Fruit fly (Drosophila melanogaster) whole organism, wandering third instar larva: ENCODE results near the gene Cdc14.

Experiments used
- Abd-B ChIP-seq: fragments of >200 bp; optimal IDR thresholded peaks from 2 replicates; lab custom pipeline; 2017; ENCODE audit warnings: missing biosample characterization, missing genetic modification characterization
- CG32264 ChIP-seq: fragments of 200-800 bp; sonication (Bioruptor generic); optimal IDR thresholded peaks from 2 replicates; lab custom pipeline; 2016; ENCODE audit warnings: missing biosample characterization, missing genetic modification characterization
- CG9705 ChIP-seq: fragments of 200-800 bp; sonication (Bioruptor generic); optimal IDR thresholded peaks from 2 replicates; lab custom pipeline; 2018; ENCODE audit warnings: missing biosample characterization, mild to moderate bottlenecking, missing genetic modification characterization
- CrebA ChIP-seq: fragments of 200-800 bp; sonication (Bioruptor generic); optimal IDR thresholded peaks from 2 replicates; lab custom pipeline; 2016; ENCODE audit warnings: missing biosample characterization, mild to moderate bottlenecking, missing genetic modification characterization, borderline replicate concordance
- Dfd ChIP-seq: fragments of >200 bp; optimal IDR thresholded peaks from 2 replicates; lab custom pipeline; 2017; ENCODE audit warnings: missing biosample characterization, missing genetic modification characterization
- Dif ChIP-seq: fragments of 200-275, 200-300 bp; sonication (Bioruptor generic); optimal IDR thresholded peaks from 2 replicates; lab custom pipeline; 2018; ENCODE audit warnings: missing biosample characterization, missing genetic modification characterization; ENCODE audit not compliant: partially characterized antibody
- GATAd ChIP-seq: sonication (Bioruptor generic); optimal IDR thresholded peaks from 2 replicates; lab custom pipeline; 2016; ENCODE audit warnings: missing biosample characterization, missing genetic modification characterization
- HLH106 ChIP-seq: fragments of 200-800 bp; optimal IDR thresholded peaks from 3 replicates; lab custom pipeline; 2019; ENCODE audit warnings: missing biosample characterization, mild to moderate bottlenecking, missing genetic modification characterization, moderate library complexity
- Hnf4 ChIP-seq: fragments of 200-800 bp; sonication (Bioruptor generic); optimal IDR thresholded peaks from 2 replicates; lab custom pipeline; 2016; ENCODE audit warnings: missing biosample characterization, mild to moderate bottlenecking, missing genetic modification characterization
- Hr78 ChIP-seq: fragments of >200 bp; optimal IDR thresholded peaks from 2 replicates; lab custom pipeline; 2017; ENCODE audit warnings: missing biosample characterization, missing genetic modification characterization
- Hr83 ChIP-seq: fragments of 200-300 bp; sonication (Bioruptor generic); optimal IDR thresholded peaks from 2 replicates; lab custom pipeline; 2016; ENCODE audit warnings: missing biosample characterization, mild to moderate bottlenecking, missing genetic modification characterization, moderate library complexity; ENCODE audit not compliant: poor library complexity, severe bottlenecking
- Jra ChIP-seq: sonication (Bioruptor generic); optimal IDR thresholded peaks from 2 replicates; lab custom pipeline; 2016; ENCODE audit warnings: missing biosample characterization, missing genetic modification characterization
- Mio ChIP-seq: sonication (Bioruptor generic); optimal IDR thresholded peaks from 2 replicates; lab custom pipeline; 2016; ENCODE audit warnings: missing biosample characterization, missing genetic modification characterization
- Myc ChIP-seq: fragments of >200 bp; optimal IDR thresholded peaks from 2 replicates; lab custom pipeline; 2017
- N ChIP-seq: fragments of >200 bp; optimal IDR thresholded peaks from 2 replicates; lab custom pipeline; 2018; ENCODE audit warnings: missing biosample characterization, missing external identifiers, missing genetic modification characterization
- OdsH ChIP-seq: fragments of 200-800 bp; sonication (Bioruptor generic); optimal IDR thresholded peaks from 2 replicates; lab custom pipeline; 2016; ENCODE audit warnings: missing biosample characterization, mild to moderate bottlenecking, missing genetic modification characterization
- Rel ChIP-seq, 2 experiments: fragments of 200-800 bp; sonication (Bioruptor generic) in 1 of 2; optimal IDR thresholded peaks; 2 replicates in 1 of 2; 3 replicates in 1 of 2; lab custom pipeline; 2016 to 2019; ENCODE audit warnings: mild to moderate bottlenecking in 2 of 2, missing biosample characterization in 2 of 2, missing genetic modification characterization in 2 of 2, moderate library complexity in 1 of 2
- Sp1 ChIP-seq: fragments of 200-800 bp; sonication (Bioruptor generic); optimal IDR thresholded peaks from 3 replicates; lab custom pipeline; 2019; ENCODE audit warnings: missing biosample characterization, mild to moderate bottlenecking, missing genetic modification characterization, moderate library complexity
- Vsx2 ChIP-seq: fragments of 200-300, 225-300 bp; sonication (Bioruptor generic); optimal IDR thresholded peaks from 2 replicates; lab custom pipeline; 2018; ENCODE audit warnings: missing biosample characterization, missing genetic modification characterization; ENCODE audit not compliant: partially characterized antibody
- br ChIP-seq: fragments of 200-800 bp; sonication (Bioruptor generic); optimal IDR thresholded peaks from 2 replicates; lab custom pipeline; 2016; ENCODE audit warnings: missing biosample characterization, missing genetic modification characterization
- brk ChIP-seq: fragments of 200-800 bp; sonication (Bioruptor generic); optimal IDR thresholded peaks from 2 replicates; lab custom pipeline; 2016; ENCODE audit warnings: missing biosample characterization, mild to moderate bottlenecking, missing genetic modification characterization
- dl ChIP-seq, 2 experiments: fragments of 175-275, 200-275 bp in 1 of 2; fragments of 200-275 bp in 1 of 2; sonication (Bioruptor generic); optimal IDR thresholded peaks; lab custom pipeline; 2018; ENCODE audit warnings: mild to moderate bottlenecking in 2 of 2, missing biosample characterization in 2 of 2, missing genetic modification characterization in 2 of 2, moderate library complexity in 2 of 2; ENCODE audit not compliant: partially characterized antibody in 2 of 2, insufficient read depth in 1 of 2
- dmrt93B ChIP-seq: fragments of 200-800 bp; sonication (Bioruptor generic); optimal IDR thresholded peaks from 2 replicates; lab custom pipeline; 2018; ENCODE audit warnings: missing biosample characterization, mild to moderate bottlenecking, missing genetic modification characterization
- dsf ChIP-seq: sonication (Bioruptor generic); optimal IDR thresholded peaks from 2 replicates; lab custom pipeline; 2016; ENCODE audit warnings: missing biosample characterization, missing genetic modification characterization, borderline replicate concordance
- ey ChIP-seq: fragments of 200-800 bp; sonication (Bioruptor generic); optimal IDR thresholded peaks from 2 replicates; lab custom pipeline; 2016; ENCODE audit warnings: missing biosample characterization, missing genetic modification characterization
- foxo ChIP-seq, 2 experiments: fragments of 200-800 bp; sonication (Bioruptor generic); optimal IDR thresholded peaks; 2 replicates in 1 of 2; 3 replicates in 1 of 2; lab custom pipeline; 2016 to 2017; ENCODE audit warnings: missing biosample characterization in 2 of 2, missing genetic modification characterization in 2 of 2
- fru ChIP-seq: fragments of 200-800 bp; sonication (Bioruptor generic); optimal IDR thresholded peaks from 3 replicates; lab custom pipeline; 2016; ENCODE audit warnings: missing biosample characterization, mild to moderate bottlenecking, missing genetic modification characterization
- h ChIP-seq: fragments of 200-800 bp; sonication (Bioruptor generic); optimal IDR thresholded peaks from 3 replicates; lab custom pipeline; 2016; ENCODE audit warnings: missing biosample characterization, mild to moderate bottlenecking, missing genetic modification characterization
- jim ChIP-seq: fragments of 175-275, 200-325 bp; sonication (Bioruptor generic); optimal IDR thresholded peaks from 2 replicates; lab custom pipeline; 2016; ENCODE audit warnings: missing biosample characterization, mild to moderate bottlenecking, missing genetic modification characterization
- lola ChIP-seq: fragments of >200 bp; optimal IDR thresholded peaks from 2 replicates; lab custom pipeline; 2017; ENCODE audit warnings: missing biosample characterization, missing genetic modification characterization
- pan ChIP-seq: fragments of >200 bp; optimal IDR thresholded peaks from 2 replicates; lab custom pipeline; 2017
- psq ChIP-seq: fragments of 200-800 bp; sonication (Bioruptor generic); optimal IDR thresholded peaks from 3 replicates; lab custom pipeline; 2017; ENCODE audit warnings: missing biosample characterization, mild to moderate bottlenecking, missing genetic modification characterization, moderate library complexity
- rgr ChIP-seq: fragments of 200-800 bp; sonication (Bioruptor generic); optimal IDR thresholded peaks from 3 replicates; lab custom pipeline; 2016; ENCODE audit warnings: missing biosample characterization, mild to moderate bottlenecking, missing genetic modification characterization
- sage ChIP-seq: fragments of 200-800 bp; sonication (Bioruptor generic); optimal IDR thresholded peaks from 2 replicates; lab custom pipeline; 2016; ENCODE audit warnings: missing biosample characterization, mild to moderate bottlenecking, missing genetic modification characterization
- sv ChIP-seq: fragments of 200-800 bp; sonication (Bioruptor generic); optimal IDR thresholded peaks from 3 replicates; lab custom pipeline; 2016; ENCODE audit warnings: missing biosample characterization, missing genetic modification characterization
- tai ChIP-seq: sonication (Bioruptor generic); optimal IDR thresholded peaks from 2 replicates; lab custom pipeline; 2016; ENCODE audit warnings: missing biosample characterization, missing genetic modification characterization
- usp ChIP-seq: fragments of >200 bp; optimal IDR thresholded peaks from 2 replicates; lab custom pipeline; 2017; ENCODE audit warnings: missing biosample characterization, missing genetic modification characterization
- woc ChIP-seq: sonication (Bioruptor generic); optimal IDR thresholded peaks from 2 replicates; lab custom pipeline; 2016; ENCODE audit warnings: missing biosample characterization, mild to moderate bottlenecking, missing genetic modification characterization

The Cdc14 gene

DNA sequence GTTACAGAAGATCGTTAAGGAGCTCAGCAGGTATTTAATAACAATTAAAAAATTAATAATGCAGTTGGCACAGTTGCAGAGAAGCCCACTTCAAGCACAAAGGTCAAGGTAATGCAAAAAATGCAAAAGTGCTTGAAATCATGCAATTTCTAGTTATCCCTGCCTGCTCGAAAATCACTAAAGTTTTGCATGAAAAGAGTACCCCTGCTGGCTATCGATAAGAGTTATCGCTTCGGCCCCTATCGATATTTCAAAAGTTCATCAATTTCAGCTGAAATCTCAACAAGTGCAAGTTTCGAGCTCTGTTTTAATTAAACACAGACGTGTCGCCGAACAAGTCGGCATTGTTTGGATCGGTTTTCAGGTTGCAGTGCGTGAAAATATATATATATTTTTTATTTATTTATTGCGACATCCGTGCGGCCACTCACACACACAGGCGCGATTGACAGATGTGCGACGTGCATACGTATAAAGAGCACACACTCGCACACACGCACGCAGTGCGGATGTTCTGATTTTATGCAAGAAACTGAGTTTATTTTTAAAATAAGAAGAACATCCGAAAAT lies 10.9 kb upstream of the Cdc14 start:
- TF ChIP-seq psq (peak; percentile 22), foxo (GFP tag; optimal IDR thresholded peaks at IDR 0.05; lab: Kevin White, UChicago) (peak in 1 of 2 experiments; percentile 71), rgr (peak; percentile 52), Vsx2 (GFP tag; lab: Kevin White, UChicago) (peak; percentile 80), h (GFP tag; lab: Kevin White, UChicago) (peak; percentile 71), Abd-B (GFP tag; lab: Kevin White, UChicago) (no peak), usp (no peak), Mio (no peak), Rel (GFP tag; optimal IDR thresholded peaks at IDR 0.05; lab: Kevin White, UChicago) (no peak), Rel (tag; optimal IDR thresholded peaks at IDR 0.05; lab: Kevin White, UChicago) (peak; percentile 32), Myc (no peak), Hr83 (GFP tag; lab: Kevin White, UChicago) (peak; percentile 57), sv (peak; percentile 44), CG32264 (GFP tag; lab: Kevin White, UChicago) (no peak), N (no peak), br (GFP tag; lab: Kevin White, UChicago) (peak; percentile 22), GATAd (GFP tag; lab: Kevin White, UChicago) (no peak), jim (no peak), tai (GFP tag; lab: Kevin White, UChicago) (no peak), Dfd (GFP tag; lab: Kevin White, UChicago) (no peak), Hnf4 (GFP tag; lab: Kevin White, UChicago) (peak; percentile 60), dmrt93B (GFP tag; lab: Kevin White, UChicago) (no peak), lola (no peak), dsf (GFP tag; lab: Kevin White, UChicago) (no peak), Sp1 (peak; percentile 49), Hr78 (GFP tag; lab: Kevin White, UChicago) (no peak), OdsH (GFP tag; lab: Kevin White, UChicago) (no peak), ey (GFP tag; lab: Kevin White, UChicago) (peak; percentile 52), pan (lab: Kevin White, UChicago) (no peak), Dif (GFP tag; lab: Kevin White, UChicago) (peak; percentile 45), sage (GFP tag; lab: Kevin White, UChicago) (peak; percentile 61), dl (GFP tag; optimal IDR thresholded peaks at IDR 0.05; lab: Kevin White, UChicago; ENCODE audit: insufficient read depth in 1 of 2, partially characterized antibody in 2 of 2) (no peak), CrebA (GFP tag; lab: Kevin White, UChicago) (no peak), woc (GFP tag; lab: Kevin White, UChicago) (peak; percentile 42), brk (GFP tag; lab: Kevin White, UChicago) (no peak), Jra (GFP tag; lab: Kevin White, UChicago) (no peak), CG9705 (GFP tag; lab: Kevin White, UChicago) (no peak), HLH106 (peak; percentile 41), fru (GFP tag; lab: Kevin White, UChicago) (peak; percentile 51)

DNA sequence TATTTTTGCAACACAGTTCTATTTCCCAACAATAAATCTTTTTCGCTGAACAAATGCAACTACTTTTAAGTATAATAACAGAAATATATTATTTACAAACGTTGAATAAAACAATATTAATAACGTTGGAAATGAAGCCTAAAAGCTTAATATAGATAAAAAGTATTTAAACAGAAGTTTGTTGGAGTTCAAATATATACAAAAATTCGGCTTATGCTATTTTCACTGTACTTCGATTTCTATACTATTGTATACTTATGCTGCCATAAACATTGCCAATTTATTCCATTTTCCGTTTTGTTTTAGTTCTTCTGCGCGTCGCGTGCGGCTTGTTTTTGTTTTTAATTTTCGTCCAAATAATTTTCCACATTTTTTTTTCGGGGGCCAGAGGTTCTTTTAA lies 10.3 kb upstream of the Cdc14 start, which contains the start of gene CG7115:
Gene CG7115 (plus strand): TSS at position 301 of the 400 bp plus-strand sequence.
- TF ChIP-seq Dif (GFP tag; lab: Kevin White, UChicago), result no peak
- no peak for TF ChIP-seq Rel (GFP tag; optimal IDR thresholded peaks at IDR 0.05; lab: Kevin White, UChicago)
- no peak for TF ChIP-seq Rel (tag; optimal IDR thresholded peaks at IDR 0.05; lab: Kevin White, UChicago)
- TF ChIP-seq HLH106, result no peak
- TF ChIP-seq foxo (GFP tag; optimal IDR thresholded peaks at IDR 0.05; lab: Kevin White, UChicago), result no peak
- TF ChIP-seq Vsx2 (GFP tag; lab: Kevin White, UChicago), result no peak
- no peak for TF ChIP-seq dmrt93B (GFP tag; lab: Kevin White, UChicago)
- TF ChIP-seq h (GFP tag; lab: Kevin White, UChicago), result no peak
- TF ChIP-seq usp, result no peak
- no peak for TF ChIP-seq br (GFP tag; lab: Kevin White, UChicago)
- no peak for TF ChIP-seq dsf (GFP tag; lab: Kevin White, UChicago)
- TF ChIP-seq Hnf4 (GFP tag; lab: Kevin White, UChicago), result no peak
- TF ChIP-seq N, result no peak
- TF ChIP-seq Hr83 (GFP tag; lab: Kevin White, UChicago), result no peak
- TF ChIP-seq Dfd (GFP tag; lab: Kevin White, UChicago), result no peak
- no peak for TF ChIP-seq Hr78 (GFP tag; lab: Kevin White, UChicago)
- TF ChIP-seq brk (GFP tag; lab: Kevin White, UChicago), result no peak
- TF ChIP-seq CG9705 (GFP tag; lab: Kevin White, UChicago), result no peak
- no peak for TF ChIP-seq jim
